Worm (Caenorhabditis elegans) whole organism, late embryonic: ENCODE measurements around the gene tmem-258.

Source experiments
- ama-1 ChIP-seq: fragments of 150-350 bp; optimal IDR thresholded peaks from 2 replicates; lab custom pipeline; 2014
- ceh-14 ChIP-seq: sonication (generic microtip); optimal IDR thresholded peaks from 2 replicates; lab custom pipeline; 2016; ENCODE audit warnings: missing genotype, missing genetic modification characterization, missing compliant biosample characterization
- elt-2 ChIP-seq: sonication (generic microtip); optimal IDR thresholded peaks from 2 replicates; lab custom pipeline; 2016; ENCODE audit warnings: missing genetic modification reagents, missing genetic modification characterization, missing compliant biosample characterization
- fax-1 ChIP-seq: sonication (generic microtip); optimal IDR thresholded peaks from 2 replicates; lab custom pipeline; 2016; ENCODE audit warnings: missing genotype, missing genetic modification characterization, missing compliant biosample characterization
- fkh-10 ChIP-seq: fragments of 150-350 bp; optimal IDR thresholded peaks from 2 replicates; lab custom pipeline; 2014; ENCODE audit warnings: missing biosample characterization, missing genetic modification reagents, missing genetic modification characterization
- pag-3 ChIP-seq: sonication (generic microtip); optimal IDR thresholded peaks from 2 replicates; lab custom pipeline; 2016; ENCODE audit warnings: missing compliant biosample characterization, missing genetic modification characterization, borderline replicate concordance
- sdc-2 ChIP-seq: sonication (generic microtip); optimal IDR thresholded peaks from 2 replicates; lab custom pipeline; 2016; ENCODE audit warnings: missing genotype, missing genetic modification characterization, missing compliant biosample characterization
- unc-42 ChIP-seq: sonication (generic microtip); optimal IDR thresholded peaks from 2 replicates; lab custom pipeline; 2016; ENCODE audit warnings: missing genotype, missing genetic modification characterization, missing compliant biosample characterization

DNA sequence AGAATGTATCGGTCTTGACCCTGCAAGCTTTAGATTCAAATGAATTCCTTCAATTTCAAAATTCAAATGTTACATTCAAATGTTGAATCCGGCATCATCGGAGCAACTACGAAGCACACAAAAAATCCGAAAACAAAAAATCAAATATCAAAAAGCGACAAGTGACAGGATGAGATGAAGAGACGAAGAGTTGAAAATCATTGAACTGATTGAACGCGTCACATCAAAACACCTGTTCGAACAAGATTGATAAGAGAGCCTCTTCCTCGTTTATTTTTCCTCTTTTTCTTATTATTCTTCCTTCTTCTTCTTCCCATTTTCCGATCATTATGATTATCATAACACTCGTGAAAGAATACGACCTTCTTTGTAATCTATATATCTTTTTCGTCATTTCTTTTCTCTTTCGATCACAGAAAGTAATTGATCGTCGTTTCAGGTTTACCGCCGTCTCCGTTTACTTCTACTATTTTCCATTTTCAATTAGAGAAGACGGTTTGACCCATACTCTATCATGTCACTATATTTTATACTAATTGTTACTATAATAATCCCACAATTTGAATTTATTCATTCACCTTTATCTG is 22.6 kb downstream of the tmem-258 start, which contains the start of gene VC5.2:
- TF ChIP-seq fax-1 (tag; lab: Kevin White, UChicago) (no peak), ceh-14 (no peak), elt-2 (tag; lab: Kevin White, UChicago) (no peak), ama-1 (lab: Kevin White, UChicago) (no peak), fkh-10 (GFP tag; lab: Kevin White, UChicago) (no peak), unc-42 (tag; lab: Kevin White, UChicago) (no peak), sdc-2 (no peak), pag-3 (tag; lab: Kevin White, UChicago) (no peak)
